Worm (Caenorhabditis elegans) whole organism, mixed stage, embryonic: ENCODE data around the gene flap-1.

Source experiments
- blmp-1 ChIP-seq: fragments of 150-350 bp; optimal IDR thresholded peaks from 2 replicates; lab custom pipeline; 2014; ENCODE audit warnings: missing biosample characterization, missing genetic modification characterization
- ceh-39 ChIP-seq: fragments of 150-350 bp; optimal IDR thresholded peaks from 2 replicates; lab custom pipeline; 2014; ENCODE audit warnings: missing biosample characterization, missing genetic modification characterization
- elt-1 ChIP-seq: sonication (generic microtip); optimal IDR thresholded peaks from 2 replicates; lab custom pipeline; 2017; ENCODE audit warnings: missing genetic modification characterization, mild to moderate bottlenecking, missing compliant biosample characterization, antibody characterized with exemption, moderate library complexity, borderline replicate concordance; ENCODE audit not compliant: insufficient read depth
- elt-3 ChIP-seq: fragments of 150-350 bp; optimal IDR thresholded peaks from 2 replicates; lab custom pipeline; 2014; ENCODE audit warnings: missing biosample characterization, missing genetic modification characterization
- nhr-237 ChIP-seq: fragments of 150-350 bp; optimal IDR thresholded peaks from 2 replicates; lab custom pipeline; 2014; ENCODE audit warnings: missing biosample characterization, missing genetic modification characterization
- nhr-28 ChIP-seq: fragments of 150-350 bp; optimal IDR thresholded peaks from 2 replicates; lab custom pipeline; 2014; ENCODE audit warnings: missing biosample characterization, missing genetic modification characterization
- nhr-76 ChIP-seq: sonication (generic microtip); optimal IDR thresholded peaks from 2 replicates; lab custom pipeline; 2017; ENCODE audit warnings: missing biosample characterization, missing genetic modification characterization
- pha-4 ChIP-seq: fragments of 150-350 bp; optimal IDR thresholded peaks from 2 replicates; lab custom pipeline; 2018; ENCODE audit warnings: missing biosample characterization, missing genetic modification reagents, missing genetic modification characterization
- unc-62 ChIP-seq: fragments of 150-350 bp; optimal IDR thresholded peaks from 2 replicates; lab custom pipeline; 2014; ENCODE audit warnings: missing biosample characterization, missing genetic modification reagents, missing genetic modification characterization

ce11 chrIII:6928725-6929124, at the start of gene flap-1:
- TF ChIP-seq pha-4 (tag; lab: Kevin White, UChicago) (peak; percentile 41), blmp-1 (tag; lab: Kevin White, UChicago) (no peak), nhr-76 (tag; lab: Kevin White, UChicago) (no peak), ceh-39 (tag; lab: Kevin White, UChicago) (no peak), elt-1 (tag; lab: Kevin White, UChicago) (no peak), nhr-28 (tag; lab: Kevin White, UChicago) (no peak), unc-62 (GFP tag; lab: Kevin White, UChicago) (no peak), nhr-237 (tag; lab: Kevin White, UChicago) (no peak), elt-3 (tag; lab: Kevin White, UChicago) (no peak)
